Worm (Caenorhabditis elegans): ENCODE data around the gene B0334.4.
A peak's percentile ranks its signal among the peaks of the same experiment; 100 is the strongest.

Gene B0334.4

ce11 chrII:11495307-11495706 lies at the start of gene B0334.4, which contains the start of gene ooc-3:
Gene B0334.4, plus strand, starts transcription at chrII:11495692.
Gene ooc-3, minus strand, starts transcription at chrII:11495321.
- TF ChIP-seq lsy-2 (tag; optimal IDR thresholded peaks at IDR 0.05) (peak; percentile 46 to 95), C34F6.9 (tag; optimal IDR thresholded peaks at IDR 0.05) (peak; percentile 66), ama-1 (optimal IDR thresholded peaks at IDR 0.05) (peak; percentile 9), gmeb-1 (tag; optimal IDR thresholded peaks at IDR 0.05) (peak; percentile 16), unc-62 (GFP tag; optimal IDR thresholded peaks at IDR 0.05) (no peak), nhr-129 (tag; optimal IDR thresholded peaks at IDR 0.05) (peak; percentile 42)

DNA sequence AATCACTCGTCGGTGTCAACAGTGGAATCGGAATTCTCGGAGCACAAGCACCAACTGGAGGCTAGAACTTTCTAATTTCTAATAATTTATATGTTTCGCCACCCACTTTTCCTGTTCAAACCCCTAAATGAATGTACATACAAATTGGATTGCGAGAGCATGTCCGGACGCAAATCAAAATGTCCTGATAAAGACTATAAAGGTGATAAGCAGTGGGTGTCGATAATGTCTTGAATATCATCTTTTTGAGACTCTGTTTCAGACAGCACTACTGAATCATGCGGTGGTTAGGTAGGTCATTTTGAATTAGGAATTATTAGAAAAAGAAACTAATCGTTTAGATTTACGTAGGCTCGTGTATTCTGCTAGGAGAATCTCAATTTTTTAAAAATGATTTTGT lies 46.7 kb upstream of the B0334.4 start, which contains the start of gene W02B12.1:
Gene W02B12.1, plus strand, starts transcription at position 269 of the 400 bp plus-strand sequence.
- TF ChIP-seq skn-1 (tag; optimal IDR thresholded peaks at IDR 0.05), result peak; percentile 50
- TF ChIP-seq nhr-6 (tag; optimal IDR thresholded peaks at IDR 0.05), result no peak
- TF ChIP-seq unc-55 (GFP tag; optimal IDR thresholded peaks at IDR 0.05), result no peak
- no peak for TF ChIP-seq nhr-129 (tag; optimal IDR thresholded peaks at IDR 0.05)
- no peak for TF ChIP-seq unc-62 (GFP tag; optimal IDR thresholded peaks at IDR 0.05)
- TF ChIP-seq R02D3.7 (tag; optimal IDR thresholded peaks at IDR 0.05), result no peak
- no peak for TF ChIP-seq aly-2 (tag; optimal IDR thresholded peaks at IDR 0.05)
- no peak for TF ChIP-seq nhr-21 (tag; optimal IDR thresholded peaks at IDR 0.05)
- no peak for TF ChIP-seq blmp-1 (tag; optimal IDR thresholded peaks at IDR 0.05; ENCODE audit: insufficient read depth)
- no peak for TF ChIP-seq ztf-4 (tag; optimal IDR thresholded peaks at IDR 0.05)
- TF ChIP-seq snpc-4 (tag; optimal IDR thresholded peaks at IDR 0.05), result no peak
- TF ChIP-seq fos-1 (tag; optimal IDR thresholded peaks at IDR 0.05), result peak; percentile 79
- TF ChIP-seq ama-1 (optimal IDR thresholded peaks at IDR 0.05), result no peak
- TF ChIP-seq nhr-11 (tag; optimal IDR thresholded peaks at IDR 0.05), result no peak
- TF ChIP-seq mdl-1 (tag; optimal IDR thresholded peaks at IDR 0.05), result no peak
- no peak for TF ChIP-seq Y55F3AM.14 (GFP tag; optimal IDR thresholded peaks at IDR 0.05)

DNA sequence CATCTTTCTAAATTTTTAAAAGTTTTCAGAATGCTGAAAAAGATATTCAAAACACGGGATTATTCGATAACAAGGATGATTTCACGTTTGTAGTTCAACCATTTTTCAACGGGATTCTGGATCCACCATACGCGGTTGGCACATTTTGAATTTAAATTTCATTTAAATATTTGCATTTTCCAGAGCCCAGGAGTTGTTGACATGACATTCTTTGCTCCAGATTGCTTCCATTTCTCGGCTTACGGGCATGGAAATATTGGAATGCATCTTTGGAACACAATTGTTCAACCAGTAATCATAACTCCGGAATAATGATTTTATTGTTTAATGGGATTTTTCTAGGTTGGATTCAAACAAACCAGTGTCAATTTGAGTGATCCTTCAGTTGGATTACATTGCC lies 44.6 kb upstream of the B0334.4 start:
- TF ChIP-seq nhr-6 (tag; optimal IDR thresholded peaks at IDR 0.05) (no peak), nhr-129 (tag; optimal IDR thresholded peaks at IDR 0.05) (no peak), crh-2 (tag; optimal IDR thresholded peaks at IDR 0.05) (no peak), unc-55 (GFP tag; optimal IDR thresholded peaks at IDR 0.05) (no peak), nhr-10 (tag; optimal IDR thresholded peaks at IDR 0.05) (no peak)

ce11 chrII:11451738-11452137 lies 43.8 kb upstream of the B0334.4 start:
- TF ChIP-seq alr-1 (tag; optimal IDR thresholded peaks at IDR 0.05) (no peak), nhr-237 (tag; optimal IDR thresholded peaks at IDR 0.05) (no peak), mbf-1 (tag; optimal IDR thresholded peaks at IDR 0.05) (no peak), mab-5 (tag; optimal IDR thresholded peaks at IDR 0.05) (no peak), ceh-16 (tag; optimal IDR thresholded peaks at IDR 0.05) (no peak), nhr-21 (tag; optimal IDR thresholded peaks at IDR 0.05) (no peak), sma-3 (GFP tag; optimal IDR thresholded peaks at IDR 0.05) (no peak), F13H6.1 (tag; optimal IDR thresholded peaks at IDR 0.05) (no peak), nhr-77 (tag; optimal IDR thresholded peaks at IDR 0.05) (no peak), ztf-4 (tag; optimal IDR thresholded peaks at IDR 0.05) (no peak), Y55F3AM.14 (GFP tag; optimal IDR thresholded peaks at IDR 0.05) (no peak), unc-55 (GFP tag; optimal IDR thresholded peaks at IDR 0.05) (no peak), peb-1 (tag; optimal IDR thresholded peaks at IDR 0.05) (no peak), lsy-2 (tag; optimal IDR thresholded peaks at IDR 0.05) (no peak), lin-39 (tag; optimal IDR thresholded peaks at IDR 0.05) (no peak), R02D3.7 (tag; optimal IDR thresholded peaks at IDR 0.05) (no peak)

DNA sequence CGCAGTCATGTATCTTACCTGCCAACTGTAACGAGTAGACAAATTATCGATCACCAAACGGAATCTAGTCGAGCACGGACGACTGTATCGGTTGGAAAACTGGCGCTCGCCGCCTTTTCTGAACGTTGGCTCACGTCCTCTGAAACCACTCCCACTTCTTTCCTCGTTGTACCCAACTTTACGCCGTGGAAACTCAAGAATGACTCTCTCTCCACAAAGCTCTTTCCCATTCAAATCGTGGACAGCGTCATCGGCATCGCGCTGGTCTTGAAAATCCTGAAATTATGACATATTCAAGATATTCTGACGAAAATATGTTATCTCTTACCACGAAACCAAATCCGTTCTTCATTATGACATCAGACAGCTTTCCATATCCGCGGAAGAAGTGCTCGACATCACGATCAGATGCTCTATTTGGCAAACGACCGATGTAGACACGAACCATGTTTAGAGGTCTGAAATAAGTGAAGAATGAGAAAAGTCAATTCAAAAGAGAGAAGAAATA lies 42.9 kb upstream of the B0334.4 start, which contains the start of gene rsp-2:
Gene rsp-2, minus strand, starts transcription at position 458 of the 508 bp plus-strand sequence.
- no peak for TF ChIP-seq elt-3 (tag; optimal IDR thresholded peaks at IDR 0.05)
- TF ChIP-seq gmeb-1 (tag; optimal IDR thresholded peaks at IDR 0.05), result no peak
- TF ChIP-seq lin-13 (GFP tag; optimal IDR thresholded peaks at IDR 0.05), result no peak
- TF ChIP-seq snpc-4 (tag; optimal IDR thresholded peaks at IDR 0.05), result no peak
- TF ChIP-seq nhr-77 (tag; optimal IDR thresholded peaks at IDR 0.05), result no peak
- no peak for TF ChIP-seq mdl-1 (tag; optimal IDR thresholded peaks at IDR 0.05)
- TF ChIP-seq dmd-4 (tag; optimal IDR thresholded peaks at IDR 0.05), result no peak
- TF ChIP-seq fos-1 (tag; optimal IDR thresholded peaks at IDR 0.05), result no peak
- no peak for TF ChIP-seq crh-2 (tag; optimal IDR thresholded peaks at IDR 0.05)
- no peak for TF ChIP-seq lsy-2 (tag; optimal IDR thresholded peaks at IDR 0.05)
- no peak for TF ChIP-seq mbf-1 (tag; optimal IDR thresholded peaks at IDR 0.05)
- TF ChIP-seq ceh-16 (tag; optimal IDR thresholded peaks at IDR 0.05), result no peak
- no peak for TF ChIP-seq ztf-11 (tag; optimal IDR thresholded peaks at IDR 0.05)
- no peak for TF ChIP-seq alr-1 (tag; optimal IDR thresholded peaks at IDR 0.05)
- no peak for TF ChIP-seq sma-3 (GFP tag; optimal IDR thresholded peaks at IDR 0.05)
- TF ChIP-seq ztf-4 (tag; optimal IDR thresholded peaks at IDR 0.05), result no peak
- TF ChIP-seq unc-39 (tag; optimal IDR thresholded peaks at IDR 0.05), result no peak
- TF ChIP-seq skn-1 (tag; optimal IDR thresholded peaks at IDR 0.05), result no peak
- no peak for TF ChIP-seq sma-9 (GFP tag; optimal IDR thresholded peaks at IDR 0.05)
- no peak for TF ChIP-seq sma-9 (tag; optimal IDR thresholded peaks at IDR 0.05)
- TF ChIP-seq egl-27 (tag; optimal IDR thresholded peaks at IDR 0.05), result no peak

Data from whole organism, L2 larva.